Fruit fly (Drosophila melanogaster) whole organism, embryonic: ENCODE results near the gene COX7B.

Experiments
- Atf-2 ChIP-seq: fragments of 200-800 bp; sonication (Bioruptor generic); optimal IDR thresholded peaks from 2 replicates; lab custom pipeline; 2016; ENCODE audit warnings: missing biosample characterization, missing genetic modification characterization
- CG1233 ChIP-seq: fragments of 200-800 bp; sonication (Bioruptor generic); optimal IDR thresholded peaks from 4 replicates; lab custom pipeline; 2018; ENCODE audit warnings: missing biosample characterization, mild to moderate bottlenecking, missing genetic modification characterization
- CG15269 ChIP-seq: fragments of 200-800 bp; sonication (Bioruptor generic); optimal IDR thresholded peaks from 2 replicates; lab custom pipeline; 2018; ENCODE audit warnings: missing biosample characterization, mild to moderate bottlenecking, missing genetic modification characterization, moderate library complexity
- CG15696 ChIP-seq: fragments of 200-800 bp; sonication (Bioruptor generic); optimal IDR thresholded peaks from 2 replicates; lab custom pipeline; 2019; ENCODE audit warnings: missing biosample characterization, mild to moderate bottlenecking, missing genetic modification characterization, moderate library complexity
- CG1602 ChIP-seq: fragments of 200-800 bp; sonication (Bioruptor generic); optimal IDR thresholded peaks from 3 replicates; lab custom pipeline; 2016; ENCODE audit warnings: missing biosample characterization, missing genetic modification characterization
- CG16813 ChIP-seq: fragments of 200-800 bp; sonication (Bioruptor generic); IDR thresholded peaks from 3 replicates; pipeline ENCODE4 v1.3.6; 2022; ENCODE audit warnings: missing biosample characterization, missing genetic modification characterization; ENCODE audit not compliant: partially characterized antibody
- CG17359 ChIP-seq: fragments of 200-800 bp; sonication (Bioruptor generic); optimal IDR thresholded peaks from 3 replicates; lab custom pipeline; 2018; ENCODE audit warnings: missing biosample characterization, mild to moderate bottlenecking, missing genetic modification characterization, moderate library complexity
- CG17385 ChIP-seq: fragments of 200-800 bp; sonication (Bioruptor generic); optimal IDR thresholded peaks from 3 replicates; lab custom pipeline; 2018; ENCODE audit warnings: missing biosample characterization, mild to moderate bottlenecking, missing genetic modification characterization
- CG17912 ChIP-seq: fragments of 200-800 bp; sonication (Bioruptor generic); optimal IDR thresholded peaks from 2 replicates; lab custom pipeline; 2018; ENCODE audit warnings: missing biosample characterization, mild to moderate bottlenecking, missing genetic modification characterization
- CG2678 ChIP-seq: fragments of 200-800 bp; sonication (Bioruptor generic); optimal IDR thresholded peaks from 3 replicates; lab custom pipeline; 2019; ENCODE audit warnings: missing biosample characterization, mild to moderate bottlenecking, missing genetic modification characterization, moderate library complexity
- CG2889 ChIP-seq: fragments of 200-800 bp; sonication (Bioruptor generic); IDR thresholded peaks from 3 replicates; pipeline ENCODE4 v1.3.6; 2022; ENCODE audit warnings: missing biosample characterization, missing genetic modification characterization
- CG32532 ChIP-seq: fragments of 200-800 bp; sonication (Bioruptor generic); IDR thresholded peaks from 2 replicates; pipeline ENCODE4 v1.3.6; 2022; ENCODE audit warnings: missing biosample characterization, missing genetic modification characterization
- CG34376 ChIP-seq: fragments of 200-800 bp; sonication (Bioruptor generic); optimal IDR thresholded peaks from 2 replicates; lab custom pipeline; 2018; ENCODE audit warnings: missing biosample characterization, mild to moderate bottlenecking, missing genetic modification characterization
- CG3847 ChIP-seq: fragments of 200-800 bp; sonication (Bioruptor generic); IDR thresholded peaks from 2 replicates; pipeline ENCODE4 v1.3.6; 2022; ENCODE audit warnings: missing biosample characterization, missing genetic modification characterization
- CG7556 ChIP-seq: fragments of 200-800 bp; sonication (Bioruptor generic); optimal IDR thresholded peaks from 2 replicates; lab custom pipeline; 2017; ENCODE audit warnings: missing biosample characterization, mild to moderate bottlenecking, missing genetic modification characterization
- CG7839 ChIP-seq: fragments of 200-800 bp; sonication (Bioruptor generic); optimal IDR thresholded peaks from 3 replicates; lab custom pipeline; 2018; ENCODE audit warnings: missing biosample characterization, mild to moderate bottlenecking, missing genetic modification characterization, moderate library complexity
- CG8478 ChIP-seq: fragments of >200 bp; optimal IDR thresholded peaks from 2 replicates; lab custom pipeline; 2018
- CTCF ChIP-seq: fragments of 200-800 bp; sonication (Bioruptor generic); optimal IDR thresholded peaks from 2 replicates; lab custom pipeline; 2017; ENCODE audit warnings: missing biosample characterization, mild to moderate bottlenecking, missing genetic modification characterization, moderate library complexity
- Drgx ChIP-seq: fragments of 200-800 bp; sonication (Bioruptor generic); IDR thresholded peaks from 2 replicates; pipeline ENCODE4 v1.3.6; 2022; ENCODE audit warnings: missing biosample characterization, missing genetic modification characterization
- E2f2 ChIP-seq: fragments of 200-800 bp; sonication (Bioruptor generic); IDR thresholded peaks from 2 replicates; pipeline ENCODE4 v1.3.6; 2022; ENCODE audit warnings: missing biosample characterization, missing genetic modification characterization
- Hmr ChIP-seq: fragments of 200-800 bp; sonication (Bioruptor generic); optimal IDR thresholded peaks from 3 replicates; lab custom pipeline; 2017; ENCODE audit warnings: mild to moderate bottlenecking, missing biosample characterization, missing genetic modification reagents, missing genetic modification characterization
- Hsf ChIP-seq: fragments of 200-800 bp; sonication (Bioruptor generic); optimal IDR thresholded peaks from 3 replicates; lab custom pipeline; 2016; ENCODE audit warnings: missing biosample characterization, missing genetic modification characterization
- MTF-1 ChIP-seq: fragments of 200-800 bp; sonication (Bioruptor generic); optimal IDR thresholded peaks from 2 replicates; lab custom pipeline; 2018; ENCODE audit warnings: missing biosample characterization, mild to moderate bottlenecking, missing genetic modification characterization, borderline replicate concordance
- NK7.1 ChIP-seq: fragments of 200-800 bp; sonication (Bioruptor generic); optimal IDR thresholded peaks from 3 replicates; lab custom pipeline; 2016; ENCODE audit warnings: missing biosample characterization, missing genetic modification characterization
- Poxn ChIP-seq: fragments of 200-800 bp; sonication (Bioruptor generic); IDR thresholded peaks from 2 replicates; pipeline ENCODE4 v1.3.6; 2022; ENCODE audit warnings: missing biosample characterization, missing genetic modification characterization
- Sox102F ChIP-seq: fragments of 200-800 bp; sonication (Bioruptor generic); optimal IDR thresholded peaks from 2 replicates; lab custom pipeline; 2018; ENCODE audit warnings: missing biosample characterization, mild to moderate bottlenecking, missing genetic modification characterization, moderate library complexity
- YL-1 ChIP-seq: fragments of 200-800 bp; sonication (Bioruptor generic); optimal IDR thresholded peaks from 3 replicates; lab custom pipeline; 2017; ENCODE audit warnings: missing biosample characterization, mild to moderate bottlenecking, missing genetic modification characterization
- amos ChIP-seq: fragments of 200-800 bp; sonication (Bioruptor generic); IDR thresholded peaks from 2 replicates; pipeline ENCODE4 v1.3.6; 2022; ENCODE audit warnings: missing biosample characterization, missing genetic modification characterization; ENCODE audit not compliant: partially characterized antibody
- ap ChIP-seq: fragments of 200-800 bp; sonication (Bioruptor generic); IDR thresholded peaks from 2 replicates; pipeline ENCODE4 v1.3.6; 2022; ENCODE audit warnings: missing biosample characterization, missing genetic modification characterization
- br ChIP-seq: fragments of >200 bp; optimal IDR thresholded peaks from 2 replicates; lab custom pipeline; 2017
- cas ChIP-seq: fragments of 200-800 bp; sonication (Bioruptor generic); IDR thresholded peaks from 2 replicates; pipeline ENCODE4 v1.3.6; 2022; ENCODE audit warnings: missing biosample characterization, missing genetic modification characterization
- chm ChIP-seq: fragments of 200-800 bp; sonication (Bioruptor generic); IDR thresholded peaks from 2 replicates; pipeline ENCODE4 v1.3.6; 2022; ENCODE audit warnings: missing biosample characterization, missing genetic modification characterization
- dmrt99B ChIP-seq: fragments of 200-800 bp; sonication (Bioruptor generic); optimal IDR thresholded peaks from 2 replicates; lab custom pipeline; 2018; ENCODE audit warnings: missing biosample characterization, mild to moderate bottlenecking, missing genetic modification characterization, moderate library complexity
- dpn ChIP-seq, 2 experiments: fragments of 200-800 bp; sonication (Bioruptor generic); optimal IDR thresholded peaks; 3 replicates each; lab custom pipeline; 2016; ENCODE audit warnings: missing biosample characterization in 2 of 2, missing genetic modification characterization in 2 of 2
- esg ChIP-seq: fragments of 200-800 bp; sonication (Bioruptor generic); conservative IDR thresholded peaks from 2 replicates; pipeline ENCODE4 v1.3.6; 2022; ENCODE audit warnings: missing biosample characterization, missing genetic modification characterization
- exex ChIP-seq: fragments of 200-800 bp; sonication (Bioruptor generic); optimal IDR thresholded peaks from 4 replicates; lab custom pipeline; 2018; ENCODE audit warnings: missing biosample characterization, mild to moderate bottlenecking, missing genetic modification characterization, moderate library complexity
- gem ChIP-seq: fragments of 200-800 bp; sonication (Bioruptor generic); optimal IDR thresholded peaks from 2 replicates; lab custom pipeline; 2019; ENCODE audit warnings: missing biosample characterization, mild to moderate bottlenecking, missing genetic modification characterization, moderate library complexity
- gfzf ChIP-seq: fragments of 200-800 bp; sonication (Bioruptor generic); optimal IDR thresholded peaks from 2 replicates; lab custom pipeline; 2016; ENCODE audit warnings: missing biosample characterization, mild to moderate bottlenecking, missing genetic modification characterization, moderate library complexity
- grau ChIP-seq: fragments of 200-800 bp; optimal IDR thresholded peaks from 3 replicates; lab custom pipeline; 2019; ENCODE audit warnings: missing biosample characterization, mild to moderate bottlenecking, missing genetic modification characterization, moderate library complexity
- hb ChIP-seq: fragments of 200-800 bp; sonication (Bioruptor generic); IDR thresholded peaks from 3 replicates; pipeline ENCODE4 v1.3.6; 2022; ENCODE audit warnings: missing biosample characterization, missing genetic modification characterization; ENCODE audit not compliant: partially characterized antibody
- p53 ChIP-seq: fragments of 200-800 bp; sonication (Bioruptor generic); optimal IDR thresholded peaks from 2 replicates; lab custom pipeline; 2016; ENCODE audit warnings: missing biosample characterization, missing genetic modification characterization
- pan ChIP-seq, 4 experiments: fragments of >200 bp in 3 of 4; fragments of 200-800 bp in 1 of 4; sonication (Bioruptor generic) in 1 of 4; optimal IDR thresholded peaks in 3 of 4; IDR thresholded peaks in 1 of 4; 2 replicates each; pipeline versions ENCODE4 v1.3.6 to Lab custom; 2017 to 2022; ENCODE audit warnings: missing biosample characterization in 2 of 4, missing genetic modification characterization in 2 of 4, mixed read lengths in 1 of 4
- pita ChIP-seq: fragments of 200-800 bp; sonication (Bioruptor generic); optimal IDR thresholded peaks from 2 replicates; lab custom pipeline; 2017; ENCODE audit warnings: missing biosample characterization, mild to moderate bottlenecking, missing genetic modification characterization
- pnt ChIP-seq: fragments of 200-800 bp; sonication (Bioruptor generic); optimal IDR thresholded peaks from 3 replicates; lab custom pipeline; 2016; ENCODE audit warnings: missing biosample characterization, missing genetic modification characterization
- pros ChIP-seq: fragments of 200-800 bp; sonication (Bioruptor generic); optimal IDR thresholded peaks from 3 replicates; lab custom pipeline; 2019; ENCODE audit warnings: missing biosample characterization, mild to moderate bottlenecking, missing genetic modification characterization, moderate library complexity
- row ChIP-seq: fragments of 200-800 bp; sonication (Bioruptor generic); IDR thresholded peaks from 3 replicates; pipeline ENCODE4 v1.3.6; 2022; ENCODE audit warnings: missing biosample characterization, missing genetic modification characterization
- ssp ChIP-seq: fragments of 200-800 bp; sonication (Bioruptor generic); IDR thresholded peaks from 2 replicates; pipeline ENCODE4 v1.3.6; 2022; ENCODE audit warnings: missing biosample characterization, missing genetic modification characterization
- stc ChIP-seq: fragments of 200-800 bp; sonication (Bioruptor generic); IDR thresholded peaks from 2 replicates; pipeline ENCODE4 v1.3.6; 2022; ENCODE audit warnings: missing biosample characterization, missing genetic modification characterization
- tgo ChIP-seq: fragments of 200-800 bp; sonication (Bioruptor generic); IDR thresholded peaks from 3 replicates; pipeline ENCODE4 v1.3.6; 2022; ENCODE audit warnings: missing biosample characterization, missing genetic modification characterization
- tio ChIP-seq: fragments of 200-800 bp; sonication (Bioruptor generic); optimal IDR thresholded peaks from 2 replicates; lab custom pipeline; 2017; ENCODE audit warnings: missing biosample characterization, missing genetic modification characterization, inconsistent platforms
- vnd ChIP-seq: fragments of 200-800 bp; sonication (Bioruptor generic); IDR thresholded peaks from 3 replicates; pipeline ENCODE4 v1.3.6; 2022; ENCODE audit warnings: missing biosample characterization, missing genetic modification characterization; ENCODE audit not compliant: partially characterized antibody

The COX7B gene

dm6 chr3L:17457695-17458242, 32.5 kb downstream of the COX7B start (continued):
- no peak for TF ChIP-seq ap
- no peak for TF ChIP-seq CG17912 (GFP tag; lab: Kevin White, UChicago)
- no peak for TF ChIP-seq cas (GFP tag; lab: Robert Waterston, UW)
- peak; percentile 12 for TF ChIP-seq CG17385 (GFP tag; lab: Kevin White, UChicago)
- TF ChIP-seq gem = peak; percentile 51
- no peak for TF ChIP-seq pita (GFP tag; lab: Kevin White, UChicago)
- no peak for TF ChIP-seq YL-1 (GFP tag; lab: Kevin White, UChicago)
- TF ChIP-seq chm (GFP tag; lab: Robert Waterston, UW) = no peak
- no peak for TF ChIP-seq p53 (GFP tag; lab: Kevin White, UChicago)
- no peak for TF ChIP-seq CTCF
- no peak for TF ChIP-seq CG16813 (GFP tag; lab: Robert Waterston, UW)
- peak; percentile 38 for TF ChIP-seq dmrt99B (tag; lab: Kevin White, UChicago)
- TF ChIP-seq exex (tag; lab: Kevin White, UChicago) = no peak
- TF ChIP-seq Drgx (GFP tag; lab: Robert Waterston, UW) = no peak
- peak; percentile 16 for TF ChIP-seq CG15269 (tag; lab: Kevin White, UChicago)
- no peak for TF ChIP-seq amos (GFP tag; lab: Robert Waterston, UW)
- no peak for TF ChIP-seq tgo (GFP tag; lab: Robert Waterston, UW)
- TF ChIP-seq E2f2 (GFP tag; lab: Robert Waterston, UW) = no peak
- no peak for TF ChIP-seq Hmr (GFP tag; lab: Kevin White, UChicago)
- TF ChIP-seq NK7.1 = no peak
- TF ChIP-seq hb = no peak
- TF ChIP-seq CG7556 = peak; percentile 26
- no peak for TF ChIP-seq Poxn (GFP tag; lab: Robert Waterston, UW)
- TF ChIP-seq CG3847 = no peak
- no peak for TF ChIP-seq vnd
- TF ChIP-seq CG2889 = no peak
- peak; percentile 30 for TF ChIP-seq CG17359 (tag; lab: Kevin White, UChicago)
- TF ChIP-seq CG15696 (tag; lab: Kevin White, UChicago) = no peak
- no peak for TF ChIP-seq Atf-2 (GFP tag; lab: Kevin White, UChicago)
- TF ChIP-seq stc (GFP tag; lab: Robert Waterston, UW) = no peak
- TF ChIP-seq pan (optimal IDR thresholded peaks at IDR 0.05; lab: Kevin White, UChicago) = no peak
- peak in 1 of 2 experiments; percentile 26 for TF ChIP-seq pan (GFP tag; optimal IDR thresholded peaks at IDR 0.05 in 1 of 2, IDR thresholded peaks at IDR 0.05 in 1 of 2)
- peak; percentile 48 for TF ChIP-seq CG2678 (tag; lab: Kevin White, UChicago)
- TF ChIP-seq Sox102F (GFP tag; lab: Kevin White, UChicago) = peak; percentile 48
- peak; percentile 50 for TF ChIP-seq pros (GFP tag; lab: Kevin White, UChicago)
- TF ChIP-seq Hsf (GFP tag; lab: Kevin White, UChicago) = no peak
- TF ChIP-seq gfzf (GFP tag; lab: Kevin White, UChicago) = no peak
- TF ChIP-seq CG7839 (tag; lab: Kevin White, UChicago) = peak; percentile 24
- TF ChIP-seq CG34376 (GFP tag; lab: Kevin White, UChicago) = no peak
- no peak for TF ChIP-seq MTF-1 (GFP tag; lab: Kevin White, UChicago)
- TF ChIP-seq tio (GFP tag; lab: Kevin White, UChicago) = no peak
- no peak for TF ChIP-seq pnt (GFP tag; lab: Kevin White, UChicago)
- no peak for TF ChIP-seq br (lab: Kevin White, UChicago)
- peak; percentile 73 for TF ChIP-seq grau (tag; lab: Kevin White, UChicago)
- TF ChIP-seq CG8478 (lab: Kevin White, UChicago) = no peak
- TF ChIP-seq row = peak; percentile 61
- TF ChIP-seq CG32532 (GFP tag; lab: Robert Waterston, UW) = no peak
- TF ChIP-seq CG1602 = no peak
- TF ChIP-seq esg = 0 out of 2 replicates have a peak, but pooled peaks have one; percentile 7
- no peak for TF ChIP-seq dpn (GFP tag; optimal IDR thresholded peaks at IDR 0.05; lab: Kevin White, UChicago)
- TF ChIP-seq CG1233 (GFP tag; lab: Kevin White, UChicago) = peak; percentile 17
- no peak for TF ChIP-seq ssp (GFP tag; lab: Robert Waterston, UW)
